Fruit fly (Drosophila melanogaster) whole organism, embryonic: ENCODE data around the gene CG14102.

ENCODE experiments used
- Aef1 ChIP-seq: fragments of 200-800 bp; sonication (Bioruptor generic); IDR thresholded peaks from 3 replicates; pipeline ENCODE4 v1.3.6; 2022; ENCODE audit warnings: missing biosample characterization, missing genetic modification characterization
- B-H2 ChIP-seq: fragments of 200-800 bp; sonication (Bioruptor generic); optimal IDR thresholded peaks from 2 replicates; lab custom pipeline; 2018; ENCODE audit warnings: missing biosample characterization, mild to moderate bottlenecking, missing genetic modification characterization
- Bdp1 ChIP-seq: fragments of 200-800 bp; sonication (Bioruptor generic); optimal IDR thresholded peaks from 3 replicates; lab custom pipeline; 2016; ENCODE audit warnings: missing biosample characterization, missing genetic modification characterization
- Bgb ChIP-seq: fragments of 200-800 bp; sonication (Bioruptor generic); IDR thresholded peaks from 2 replicates; pipeline ENCODE4 v1.3.6; 2022; ENCODE audit warnings: missing biosample characterization, missing genetic modification characterization; ENCODE audit not compliant: partially characterized antibody
- Bteb2 ChIP-seq: fragments of 200-800 bp; sonication (Bioruptor generic); optimal IDR thresholded peaks from 2 replicates; lab custom pipeline; 2016; ENCODE audit warnings: missing biosample characterization, missing genetic modification characterization
- CG11695 ChIP-seq: fragments of 200-800 bp; sonication (Bioruptor generic); IDR thresholded peaks from 3 replicates; pipeline ENCODE4 v1.3.6; 2022; ENCODE audit warnings: missing biosample characterization, missing genetic modification characterization
- CG11696 ChIP-seq: fragments of 200-800 bp; sonication (Bioruptor generic); IDR thresholded peaks from 2 replicates; pipeline ENCODE4 v1.3.6; 2022; ENCODE audit warnings: missing biosample characterization, missing genetic modification characterization
- CG12769 ChIP-seq: fragments of 200-800 bp; sonication (Bioruptor generic); optimal IDR thresholded peaks from 2 replicates; lab custom pipeline; 2019; ENCODE audit warnings: missing biosample characterization, mild to moderate bottlenecking, missing genetic modification characterization, moderate library complexity
- CG16815 ChIP-seq: fragments of 200-800 bp; sonication (Bioruptor generic); optimal IDR thresholded peaks from 3 replicates; lab custom pipeline; 2017; ENCODE audit warnings: missing biosample characterization, mild to moderate bottlenecking, missing genetic modification characterization
- CG17328 ChIP-seq: fragments of 200-800 bp; sonication (Bioruptor generic); IDR thresholded peaks from 2 replicates; pipeline ENCODE4 v1.3.6; 2022; ENCODE audit warnings: missing biosample characterization, missing genetic modification characterization
- CG18764 ChIP-seq: fragments of 200-800 bp; sonication (Bioruptor generic); optimal IDR thresholded peaks from 3 replicates; lab custom pipeline; 2016; ENCODE audit warnings: missing biosample characterization, missing genetic modification characterization
- CG2875 ChIP-seq: fragments of 200-800 bp; sonication (Bioruptor generic); optimal IDR thresholded peaks from 2 replicates; lab custom pipeline; 2017; ENCODE audit warnings: missing biosample characterization, mild to moderate bottlenecking, missing genetic modification characterization, missing genetic modification reagents
- CG5245 ChIP-seq: fragments of 200-800 bp; sonication (Bioruptor generic); optimal IDR thresholded peaks from 3 replicates; lab custom pipeline; 2016; ENCODE audit warnings: missing biosample characterization, missing genetic modification characterization
- CG8765 ChIP-seq: fragments of 200-800 bp; sonication (Bioruptor generic); IDR thresholded peaks from 2 replicates; pipeline ENCODE4 v1.3.6; 2022; ENCODE audit warnings: missing biosample characterization, missing genetic modification characterization
- CG9727 ChIP-seq: fragments of 200-800 bp; sonication (Bioruptor generic); optimal IDR thresholded peaks from 3 replicates; lab custom pipeline; 2017; ENCODE audit warnings: missing biosample characterization, mild to moderate bottlenecking, missing genetic modification characterization
- CG9932 ChIP-seq: fragments of 200-800 bp; sonication (Bioruptor generic); IDR thresholded peaks from 2 replicates; pipeline ENCODE4 v1.3.6; 2022; ENCODE audit warnings: missing biosample characterization, missing genetic modification characterization
- CHES-1-like ChIP-seq: fragments of 200-800 bp; sonication (Bioruptor generic); optimal IDR thresholded peaks from 2 replicates; lab custom pipeline; 2016; ENCODE audit warnings: missing biosample characterization, missing genetic modification characterization
- Camta ChIP-seq: fragments of 200-800 bp; sonication (Bioruptor generic); optimal IDR thresholded peaks from 2 replicates; lab custom pipeline; 2016; ENCODE audit warnings: missing biosample characterization, missing genetic modification characterization
- Doc3 ChIP-seq: fragments of 200-800 bp; sonication (Bioruptor generic); IDR thresholded peaks from 3 replicates; pipeline ENCODE4 v1.3.6; 2022; ENCODE audit warnings: missing biosample characterization, missing genetic modification characterization; ENCODE audit not compliant: partially characterized antibody
- Dref ChIP-seq: fragments of 200-800 bp; sonication (Bioruptor generic); IDR thresholded peaks from 2 replicates; pipeline ENCODE4 v1.3.6; 2022; ENCODE audit warnings: missing biosample characterization, missing genetic modification characterization
- Drgx ChIP-seq: fragments of 200-800 bp; sonication (Bioruptor generic); IDR thresholded peaks from 2 replicates; pipeline ENCODE4 v1.3.6; 2022; ENCODE audit warnings: missing biosample characterization, missing genetic modification characterization
- ERR ChIP-seq: fragments of 200-800 bp; sonication (Bioruptor generic); optimal IDR thresholded peaks from 2 replicates; lab custom pipeline; 2016; ENCODE audit warnings: missing biosample characterization, missing genetic modification characterization
- Fer1 ChIP-seq: fragments of 200-800 bp; sonication (Bioruptor generic); optimal IDR thresholded peaks from 2 replicates; lab custom pipeline; 2017; ENCODE audit warnings: missing biosample characterization, mild to moderate bottlenecking, missing genetic modification characterization
- H15 ChIP-seq: fragments of 200-800 bp; sonication (Bioruptor generic); IDR thresholded peaks from 3 replicates; pipeline ENCODE4 v1.3.6; 2022; ENCODE audit warnings: missing biosample characterization, missing genetic modification characterization
- Hey ChIP-seq: fragments of 200-800 bp; sonication (Bioruptor generic); optimal IDR thresholded peaks from 3 replicates; lab custom pipeline; 2018; ENCODE audit warnings: missing biosample characterization, mild to moderate bottlenecking, missing genetic modification characterization
- Lim3 ChIP-seq: fragments of 200-800 bp; sonication (Bioruptor generic); IDR thresholded peaks from 2 replicates; pipeline ENCODE4 v1.3.6; 2022; ENCODE audit warnings: missing biosample characterization, missing genetic modification characterization
- Lpt ChIP-seq: fragments of >200 bp; optimal IDR thresholded peaks from 2 replicates; lab custom pipeline; 2018; ENCODE audit warnings: missing biosample characterization, missing genetic modification characterization
- Nf-YA ChIP-seq: fragments of 200-800 bp; sonication (Bioruptor generic); IDR thresholded peaks from 2 replicates; pipeline ENCODE4 v1.3.6; 2022; ENCODE audit warnings: missing biosample characterization, missing genetic modification characterization
- Optix ChIP-seq: fragments of 200-800 bp; sonication (Bioruptor generic); IDR thresholded peaks from 3 replicates; pipeline ENCODE4 v1.3.6; 2022; ENCODE audit warnings: missing biosample characterization, missing genetic modification characterization
- Scr ChIP-seq: fragments of 200-800 bp; sonication (Bioruptor generic); IDR thresholded peaks from 2 replicates; pipeline ENCODE4 v1.3.6; 2022; ENCODE audit warnings: missing biosample characterization, missing genetic modification characterization; ENCODE audit not compliant: partially characterized antibody
- Sry-δ ChIP-seq: fragments of 200-800 bp; sonication (Bioruptor generic); optimal IDR thresholded peaks from 2 replicates; lab custom pipeline; 2016; ENCODE audit warnings: missing biosample characterization, missing genetic modification characterization
- bowl ChIP-seq: fragments of 200-800 bp; sonication (Bioruptor generic); IDR thresholded peaks from 2 replicates; pipeline ENCODE4 v1.3.6; 2022; ENCODE audit warnings: missing biosample characterization, missing genetic modification characterization
- cas ChIP-seq: fragments of 200-800 bp; sonication (Bioruptor generic); IDR thresholded peaks from 2 replicates; pipeline ENCODE4 v1.3.6; 2022; ENCODE audit warnings: missing biosample characterization, missing genetic modification characterization
- caup ChIP-seq: fragments of 200-800 bp; sonication (Bioruptor generic); optimal IDR thresholded peaks from 3 replicates; lab custom pipeline; 2017; ENCODE audit warnings: missing biosample characterization, mild to moderate bottlenecking, missing genetic modification characterization, moderate library complexity; ENCODE audit not compliant: severe bottlenecking
- chif ChIP-seq, 2 experiments: fragments of 200-800 bp; sonication (Bioruptor generic); optimal IDR thresholded peaks; 3 replicates each; lab custom pipeline; 2016; ENCODE audit warnings: missing biosample characterization in 2 of 2, missing genetic modification characterization in 2 of 2
- chn ChIP-seq: fragments of 200-800 bp; sonication (Bioruptor generic); optimal IDR thresholded peaks from 2 replicates; lab custom pipeline; 2016; ENCODE audit warnings: missing biosample characterization, missing genetic modification characterization
- croc ChIP-seq: fragments of 200-800 bp; sonication (Bioruptor generic); conservative IDR thresholded peaks from 3 replicates; pipeline ENCODE4 v1.3.6; 2022; ENCODE audit warnings: missing biosample characterization, missing genetic modification characterization
- dimm ChIP-seq: fragments of 200-800 bp; sonication (Bioruptor generic); IDR thresholded peaks from 2 replicates; pipeline ENCODE4 v1.3.6; 2022; ENCODE audit warnings: missing biosample characterization, missing genetic modification characterization
- dmrt11E ChIP-seq: fragments of 200-800 bp; sonication (Bioruptor generic); optimal IDR thresholded peaks from 3 replicates; lab custom pipeline; 2018; ENCODE audit warnings: missing biosample characterization, mild to moderate bottlenecking, missing genetic modification characterization, moderate library complexity
- ems ChIP-seq: fragments of 200-800 bp; sonication (Bioruptor generic); optimal IDR thresholded peaks from 3 replicates; lab custom pipeline; 2016; ENCODE audit warnings: missing biosample characterization, missing genetic modification characterization
- esg ChIP-seq: fragments of 200-800 bp; sonication (Bioruptor generic); conservative IDR thresholded peaks from 2 replicates; pipeline ENCODE4 v1.3.6; 2022; ENCODE audit warnings: missing biosample characterization, missing genetic modification characterization
- grau ChIP-seq: fragments of 200-800 bp; optimal IDR thresholded peaks from 3 replicates; lab custom pipeline; 2019; ENCODE audit warnings: missing biosample characterization, mild to moderate bottlenecking, missing genetic modification characterization, moderate library complexity
- gsb-n ChIP-seq: fragments of 200-800 bp; sonication (Bioruptor generic); optimal IDR thresholded peaks from 3 replicates; lab custom pipeline; 2018; ENCODE audit warnings: missing biosample characterization, mild to moderate bottlenecking, missing genetic modification characterization
- her ChIP-seq: fragments of 200-800 bp; sonication (Bioruptor generic); optimal IDR thresholded peaks from 2 replicates; lab custom pipeline; 2016; ENCODE audit warnings: missing biosample characterization, missing genetic modification characterization
- inv ChIP-seq: fragments of 200-800 bp; sonication (Bioruptor generic); IDR thresholded peaks from 2 replicates; pipeline ENCODE4 v1.3.6; 2022; ENCODE audit warnings: missing biosample characterization, missing genetic modification characterization; ENCODE audit not compliant: partially characterized antibody
- kay ChIP-seq: fragments of 200-800 bp; sonication (Bioruptor generic); optimal IDR thresholded peaks from 2 replicates; lab custom pipeline; 2016; ENCODE audit warnings: missing biosample characterization, missing genetic modification characterization
- nmo ChIP-seq: fragments of 200-800 bp; sonication (Bioruptor generic); optimal IDR thresholded peaks from 2 replicates; lab custom pipeline; 2018; ENCODE audit warnings: missing biosample characterization, mild to moderate bottlenecking, missing genetic modification characterization, moderate library complexity
- pita ChIP-seq: fragments of 200-800 bp; sonication (Bioruptor generic); optimal IDR thresholded peaks from 2 replicates; lab custom pipeline; 2017; ENCODE audit warnings: missing biosample characterization, mild to moderate bottlenecking, missing genetic modification characterization
- ttk ChIP-seq: fragments of 200-800 bp; sonication (Bioruptor generic); IDR thresholded peaks from 2 replicates; pipeline ENCODE4 v2.1.2; 2022; ENCODE audit warnings: missing biosample characterization, missing genetic modification characterization
- vfl ChIP-seq: fragments of 200-800 bp; sonication (Bioruptor generic); optimal IDR thresholded peaks from 2 replicates; lab custom pipeline; 2016; ENCODE audit warnings: missing biosample characterization, missing genetic modification characterization
- wdn ChIP-seq: fragments of 200-800 bp; sonication (Bioruptor generic); IDR thresholded peaks from 2 replicates; pipeline ENCODE4 v1.3.6; 2022; ENCODE audit warnings: missing biosample characterization, missing genetic modification characterization
- zen ChIP-seq: fragments of 200-800 bp; sonication (Bioruptor generic); optimal IDR thresholded peaks from 3 replicates; lab custom pipeline; 2018; ENCODE audit warnings: missing biosample characterization, mild to moderate bottlenecking, missing genetic modification characterization, moderate library complexity

CG14102 gene

DNA sequence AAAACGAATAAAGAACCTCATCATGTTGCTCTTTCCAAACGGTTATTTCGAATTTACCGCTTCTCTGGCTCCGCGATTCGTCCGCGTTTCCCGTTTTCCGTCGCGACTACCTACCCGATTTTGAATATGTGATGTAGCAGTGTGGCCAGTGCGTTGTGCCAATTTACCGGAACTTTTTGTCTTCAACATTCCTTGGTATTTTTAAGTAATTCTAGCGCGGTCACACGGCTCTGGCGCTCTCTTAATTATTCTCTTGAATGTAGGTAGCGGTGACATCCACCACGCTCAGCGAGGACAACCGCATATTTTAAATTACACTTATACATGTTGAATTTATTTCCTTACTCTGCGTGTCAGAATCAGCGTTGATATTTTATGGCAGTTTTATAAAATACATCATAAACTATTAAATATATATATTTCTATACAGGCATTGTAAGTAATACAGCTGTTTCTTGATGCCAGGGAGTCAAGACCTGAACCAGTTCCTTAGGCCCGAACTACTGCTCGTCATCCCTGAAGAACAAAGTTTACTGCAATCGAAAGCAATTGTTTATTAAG is 7.6 kb downstream of the CG14102 start, which contains the start of the genes CG42637, Gyc76C and SREBP (continued):
- TF ChIP-seq pita (peak; percentile 90), nmo (GFP tag; lab: Kevin White, UChicago) (peak; percentile 40), Camta (no peak), esg (GFP tag; lab: Robert Waterston, UW) (no peak), gsb-n (tag; lab: Kevin White, UChicago) (peak; percentile 35), bowl (GFP tag; lab: Robert Waterston, UW) (no peak), chn (GFP tag; lab: Kevin White, UChicago) (no peak), ems (GFP tag; lab: Kevin White, UChicago) (no peak), inv (peak; percentile 40; the same call in 1 of the 2 replicates), CG2875 (no peak), Hey (tag; lab: Kevin White, UChicago) (no peak), CG17328 (GFP tag; lab: Robert Waterston, UW) (no peak), dimm (GFP tag; lab: Robert Waterston, UW) (no peak), Scr (peak; percentile 15; the same call in 1 of the 2 replicates), CHES-1-like (GFP tag; lab: Kevin White, UChicago) (no peak), Doc3 (GFP tag; lab: Robert Waterston, UW) (no peak), CG11695 (no peak), Dref (GFP tag; lab: Robert Waterston, UW) (no peak), Lim3 (GFP tag; lab: Robert Waterston, UW) (no peak), CG12769 (no peak), CG16815 (GFP tag; lab: Kevin White, UChicago) (no peak), cas (GFP tag; lab: Robert Waterston, UW) (no peak), CG9932 (GFP tag; lab: Robert Waterston, UW) (0 out of 2 replicates have a peak, but pooled peaks have one; percentile 4), H15 (GFP tag; lab: Robert Waterston, UW) (no peak), caup (GFP tag; lab: Kevin White, UChicago) (peak; percentile 47), vfl (GFP tag; lab: Kevin White, UChicago) (no peak), ttk (no peak), Bgb (GFP tag; lab: Robert Waterston, UW) (peak; percentile 57), wdn (GFP tag; lab: Robert Waterston, UW) (no peak), Bteb2 (GFP tag; lab: Kevin White, UChicago) (no peak), CG5245 (GFP tag; lab: Kevin White, UChicago) (no peak), CG18764 (GFP tag; lab: Kevin White, UChicago) (no peak), chif (GFP tag; optimal IDR thresholded peaks at IDR 0.05; lab: Kevin White, UChicago) (no peak), croc (GFP tag; lab: Robert Waterston, UW) (no peak), Sry-δ (GFP tag; lab: Kevin White, UChicago) (peak; percentile 4), grau (tag; lab: Kevin White, UChicago) (peak; percentile 32), Nf-YA (GFP tag; lab: Robert Waterston, UW) (no peak), CG9727 (no peak), dmrt11E (tag; lab: Kevin White, UChicago) (peak; percentile 1), Optix (GFP tag; lab: Robert Waterston, UW) (no peak), Fer1 (no peak), Bdp1 (GFP tag; lab: Kevin White, UChicago) (peak; percentile 1), zen (tag; lab: Kevin White, UChicago) (peak; percentile 67), CG8765 (GFP tag; lab: Robert Waterston, UW) (0 out of 2 replicates have a peak, but pooled peaks have one; percentile 10), Lpt (GFP tag; lab: Kevin White, UChicago) (no peak), ERR (no peak), her (peak; percentile 13), CG11696 (GFP tag; lab: Robert Waterston, UW) (no peak), kay (GFP tag; lab: Kevin White, UChicago) (no peak), Aef1 (GFP tag; lab: Robert Waterston, UW) (no peak), B-H2 (GFP tag; lab: Kevin White, UChicago) (peak; percentile 51), Drgx (GFP tag; lab: Robert Waterston, UW) (peak; percentile 9; the same call in 1 of the 2 replicates)
